Fruit fly (Drosophila melanogaster): ENCODE results near the gene MED30.

The MED30 gene

dm6 chr3L:611639-612611, 42.0 kb downstream of the MED30 start (continued):
- no peak for TF ChIP-seq vnd (GFP tag; IDR thresholded peaks at IDR 0.05; ENCODE audit: partially characterized antibody)
- no peak for TF ChIP-seq pan (optimal IDR thresholded peaks at IDR 0.05)
- peak in 1 of 2 experiments; percentile 86 for TF ChIP-seq pan (GFP tag; optimal IDR thresholded peaks at IDR 0.05 in 1 of 2, IDR thresholded peaks at IDR 0.05 in 1 of 2)
- peak; percentile 73 for TF ChIP-seq Aef1 (GFP tag; IDR thresholded peaks at IDR 0.05)
- TF ChIP-seq cg (GFP tag; optimal IDR thresholded peaks at IDR 0.05) = no peak
- TF ChIP-seq otp (GFP tag; IDR thresholded peaks at IDR 0.05) = peak; percentile 73; the same call in 2 of the 3 replicates
- TF ChIP-seq CG13894 (tag; optimal IDR thresholded peaks at IDR 0.05) = peak; percentile 39
- TF ChIP-seq CG7928 (GFP tag; optimal IDR thresholded peaks at IDR 0.05) = peak; percentile 83
- peak; percentile 86 for TF ChIP-seq CG10543 (GFP tag; optimal IDR thresholded peaks at IDR 0.05)
- TF ChIP-seq Pdp1 (GFP tag; optimal IDR thresholded peaks at IDR 0.05) = peak; percentile 56 to 61
- TF ChIP-seq CG5245 (GFP tag; optimal IDR thresholded peaks at IDR 0.05) = no peak
- peak; percentile 47; the same call in 1 of the 2 replicates for TF ChIP-seq sens-2 (GFP tag; IDR thresholded peaks at IDR 0.05)
- peak; percentile 39 for TF ChIP-seq Mes4 (GFP tag; optimal IDR thresholded peaks at IDR 0.05)
- peak in 1 of 3 experiments; percentile 8 for TF ChIP-seq lola (GFP tag; optimal IDR thresholded peaks at IDR 0.05)
- peak; percentile 44 for TF ChIP-seq CG1792 (GFP tag; optimal IDR thresholded peaks at IDR 0.05)
- TF ChIP-seq gem (tag; optimal IDR thresholded peaks at IDR 0.05) = peak; percentile 60
- TF ChIP-seq CG17385 (GFP tag; optimal IDR thresholded peaks at IDR 0.05) = peak; percentile 72
- no peak for TF ChIP-seq br (optimal IDR thresholded peaks at IDR 0.05)
- no peak for TF ChIP-seq sc (optimal IDR thresholded peaks at IDR 0.05)
- TF ChIP-seq sc (GFP tag; optimal IDR thresholded peaks at IDR 0.05) = peak; percentile 21
- TF ChIP-seq schlank (tag; optimal IDR thresholded peaks at IDR 0.05) = peak; percentile 60
- TF ChIP-seq CG13123 (GFP tag; optimal IDR thresholded peaks at IDR 0.05) = no peak
- TF ChIP-seq CG13624 (GFP tag; optimal IDR thresholded peaks at IDR 0.05) = peak; percentile 58
- no peak for TF ChIP-seq CG30020 (tag; optimal IDR thresholded peaks at IDR 0.05)
- peak; percentile 62; the same call in 2 of the 3 replicates for TF ChIP-seq B-H1 (GFP tag; IDR thresholded peaks at IDR 0.05)
- peak; percentile 38 for TF ChIP-seq Myb (GFP tag; optimal IDR thresholded peaks at IDR 0.05)
- no peak for TF ChIP-seq Doc3 (GFP tag; IDR thresholded peaks at IDR 0.05; ENCODE audit: partially characterized antibody)
- TF ChIP-seq lbe (GFP tag; optimal IDR thresholded peaks at IDR 0.05) = no peak
- no peak for TF ChIP-seq CG2202 (tag; optimal IDR thresholded peaks at IDR 0.05)
- TF ChIP-seq ATbp (GFP tag; optimal IDR thresholded peaks at IDR 0.05) = peak; percentile 59
- TF ChIP-seq ERR (GFP tag; optimal IDR thresholded peaks at IDR 0.05) = peak; percentile 11
- TF ChIP-seq sob (GFP tag; IDR thresholded peaks at IDR 0.05) = peak; percentile 74
- TF ChIP-seq CG11247 (GFP tag; IDR thresholded peaks at IDR 0.05) = peak; percentile 76
- TF ChIP-seq NK7.1 (GFP tag; optimal IDR thresholded peaks at IDR 0.05) = peak; percentile 32
- peak; percentile 57 for TF ChIP-seq Hsf (GFP tag; optimal IDR thresholded peaks at IDR 0.05)
- no peak for TF ChIP-seq zen2 (GFP tag; IDR thresholded peaks at IDR 0.05; ENCODE audit: partially characterized antibody)
- TF ChIP-seq CG4707 (GFP tag; optimal IDR thresholded peaks at IDR 0.05) = peak; percentile 5
- no peak for TF ChIP-seq Dll (GFP tag; IDR thresholded peaks at IDR 0.05; ENCODE audit: partially characterized antibody)
- TF ChIP-seq Max (GFP tag; optimal IDR thresholded peaks at IDR 0.05) = peak; percentile 26
- TF ChIP-seq CG17361 (GFP tag; IDR thresholded peaks at IDR 0.05) = peak; percentile 71
- peak; percentile 42 for TF ChIP-seq D19A (tag; optimal IDR thresholded peaks at IDR 0.05)
- TF ChIP-seq CG8290 (GFP tag; optimal IDR thresholded peaks at IDR 0.05) = no peak
- TF ChIP-seq CG8290 (tag; optimal IDR thresholded peaks at IDR 0.05) = peak; percentile 55 to 96
- no peak for TF ChIP-seq pzg (GFP tag; optimal IDR thresholded peaks at IDR 0.05)
- TF ChIP-seq zfh1 (GFP tag; IDR thresholded peaks at IDR 0.05) = peak; percentile 78
- TF ChIP-seq ewg (GFP tag; optimal IDR thresholded peaks at IDR 0.05) = peak; percentile 61
- TF ChIP-seq Optix (GFP tag; IDR thresholded peaks at IDR 0.05) = peak; percentile 63; the same call in 1 of the 3 replicates
- peak; percentile 84 for TF ChIP-seq dysf (GFP tag; IDR thresholded peaks at IDR 0.05)
- TF ChIP-seq CG6654 (GFP tag; optimal IDR thresholded peaks at IDR 0.05) = peak; percentile 4

All from whole organism, embryonic.